Fruit fly (Drosophila melanogaster) whole organism, embryonic: ENCODE measurements around the gene VGlut.

Experiments used
- Bdp1 ChIP-seq: fragments of 200-800 bp; sonication (Bioruptor generic); optimal IDR thresholded peaks from 3 replicates; lab custom pipeline; 2016; ENCODE audit warnings: missing biosample characterization, missing genetic modification characterization
- Bgb ChIP-seq: fragments of 200-800 bp; sonication (Bioruptor generic); IDR thresholded peaks from 2 replicates; pipeline ENCODE4 v1.3.6; 2022; ENCODE audit warnings: missing biosample characterization, missing genetic modification characterization; ENCODE audit not compliant: partially characterized antibody
- CG10147 ChIP-seq: fragments of 200-800 bp; sonication (Bioruptor generic); optimal IDR thresholded peaks from 2 replicates; lab custom pipeline; 2019; ENCODE audit warnings: missing biosample characterization, mild to moderate bottlenecking, missing genetic modification characterization, moderate library complexity
- CG10543 ChIP-seq: fragments of 200-800 bp; sonication (Bioruptor generic); optimal IDR thresholded peaks from 3 replicates; lab custom pipeline; 2017; ENCODE audit warnings: missing biosample characterization, mild to moderate bottlenecking, missing genetic modification characterization, moderate library complexity
- CG11696 ChIP-seq: fragments of 200-800 bp; sonication (Bioruptor generic); IDR thresholded peaks from 2 replicates; pipeline ENCODE4 v1.3.6; 2022; ENCODE audit warnings: missing biosample characterization, missing genetic modification characterization
- CG12155 ChIP-seq: fragments of 200-800 bp; sonication (Bioruptor generic); optimal IDR thresholded peaks from 3 replicates; lab custom pipeline; 2016; ENCODE audit warnings: missing biosample characterization, missing genetic modification characterization
- CG12769 ChIP-seq: fragments of 200-800 bp; sonication (Bioruptor generic); optimal IDR thresholded peaks from 2 replicates; lab custom pipeline; 2019; ENCODE audit warnings: missing biosample characterization, mild to moderate bottlenecking, missing genetic modification characterization, moderate library complexity
- CG13287 ChIP-seq: fragments of 200-800 bp; sonication (Bioruptor generic); IDR thresholded peaks from 2 replicates; pipeline ENCODE4 v1.3.6; 2022; ENCODE audit warnings: missing biosample characterization, missing genetic modification characterization; ENCODE audit not compliant: partially characterized antibody
- CG14710 ChIP-seq: fragments of 200-800 bp; sonication (Bioruptor generic); optimal IDR thresholded peaks from 3 replicates; lab custom pipeline; 2019; ENCODE audit warnings: missing biosample characterization, mild to moderate bottlenecking, missing genetic modification characterization, moderate library complexity
- CG15696 ChIP-seq: fragments of 200-800 bp; sonication (Bioruptor generic); optimal IDR thresholded peaks from 2 replicates; lab custom pipeline; 2019; ENCODE audit warnings: missing biosample characterization, mild to moderate bottlenecking, missing genetic modification characterization, moderate library complexity
- CG16815 ChIP-seq: fragments of 200-800 bp; sonication (Bioruptor generic); optimal IDR thresholded peaks from 3 replicates; lab custom pipeline; 2017; ENCODE audit warnings: missing biosample characterization, mild to moderate bottlenecking, missing genetic modification characterization
- CG17359 ChIP-seq: fragments of 200-800 bp; sonication (Bioruptor generic); optimal IDR thresholded peaks from 3 replicates; lab custom pipeline; 2018; ENCODE audit warnings: missing biosample characterization, mild to moderate bottlenecking, missing genetic modification characterization, moderate library complexity
- CG17802 ChIP-seq: fragments of 200-800 bp; sonication (Bioruptor generic); optimal IDR thresholded peaks from 2 replicates; lab custom pipeline; 2018; ENCODE audit warnings: missing biosample characterization, mild to moderate bottlenecking, missing genetic modification characterization, moderate library complexity
- CG30431 ChIP-seq: fragments of 200-800 bp; sonication (Bioruptor generic); optimal IDR thresholded peaks from 2 replicates; lab custom pipeline; 2017; ENCODE audit warnings: missing biosample characterization, missing genetic modification characterization
- CG32772 ChIP-seq: fragments of 200-800 bp; sonication (Bioruptor generic); IDR thresholded peaks from 2 replicates; pipeline ENCODE4 v1.3.6; 2022; ENCODE audit warnings: missing biosample characterization, missing genetic modification characterization
- CG4424 ChIP-seq: fragments of 200-800 bp; sonication (Bioruptor generic); optimal IDR thresholded peaks from 3 replicates; lab custom pipeline; 2016; ENCODE audit warnings: missing biosample characterization, missing genetic modification characterization
- CG4617 ChIP-seq: fragments of 200-800 bp; sonication (Bioruptor generic); optimal IDR thresholded peaks from 3 replicates; lab custom pipeline; 2016; ENCODE audit warnings: missing biosample characterization, missing genetic modification characterization, borderline replicate concordance
- CG6791 ChIP-seq: fragments of 200-800 bp; sonication (Bioruptor generic); IDR thresholded peaks from 3 replicates; pipeline ENCODE4 v1.3.6; 2022; ENCODE audit warnings: missing biosample characterization, missing genetic modification characterization; ENCODE audit not compliant: partially characterized antibody
- D ChIP-seq, 2 experiments: fragments of 200-800 bp in 1 of 2; fragments of >200 bp in 1 of 2; sonication (Bioruptor generic) in 1 of 2; optimal IDR thresholded peaks; 2 replicates in 1 of 2; 3 replicates in 1 of 2; lab custom pipeline; 2017; ENCODE audit warnings: mild to moderate bottlenecking in 1 of 2, missing biosample characterization in 1 of 2, missing genetic modification characterization in 1 of 2, missing genetic modification reagents in 1 of 2
- Dad ChIP-seq: fragments of 200-800 bp; sonication (Bioruptor generic); optimal IDR thresholded peaks from 3 replicates; lab custom pipeline; 2016; ENCODE audit warnings: missing biosample characterization, missing genetic modification characterization
- GATAe ChIP-seq: fragments of 200-800 bp; sonication (Bioruptor generic); conservative IDR thresholded peaks from 2 replicates; pipeline ENCODE4 v1.3.6; 2022; ENCODE audit warnings: missing biosample characterization, missing genetic modification characterization
- Hr78 ChIP-seq, 2 experiments: fragments of 200-800 bp in 1 of 2; fragments of >200 bp in 1 of 2; sonication (Bioruptor generic) in 1 of 2; optimal IDR thresholded peaks; 2 replicates each; lab custom pipeline; 2017 to 2019; ENCODE audit warnings: missing biosample characterization in 2 of 2, missing genetic modification characterization in 2 of 2, mild to moderate bottlenecking in 1 of 2, moderate library complexity in 1 of 2
- Hsf ChIP-seq: fragments of 200-800 bp; sonication (Bioruptor generic); optimal IDR thresholded peaks from 3 replicates; lab custom pipeline; 2016; ENCODE audit warnings: missing biosample characterization, missing genetic modification characterization
- Mrtf ChIP-seq: fragments of 200-800 bp; sonication (Bioruptor generic); IDR thresholded peaks from 3 replicates; pipeline ENCODE4 v1.3.6; 2022; ENCODE audit warnings: missing biosample characterization, missing genetic modification characterization
- Nf-YB ChIP-seq: fragments of 200-800 bp; sonication (Bioruptor generic); optimal IDR thresholded peaks from 3 replicates; lab custom pipeline; 2019; ENCODE audit warnings: missing biosample characterization, mild to moderate bottlenecking, missing genetic modification characterization, moderate library complexity
- Rx ChIP-seq: fragments of 200-800 bp; sonication (Bioruptor generic); IDR thresholded peaks from 2 replicates; pipeline ENCODE4 v1.3.6; 2022; ENCODE audit warnings: missing biosample characterization, missing genetic modification characterization
- Side ChIP-seq: fragments of 200-800 bp; sonication (Bioruptor generic); optimal IDR thresholded peaks from 2 replicates; lab custom pipeline; 2016; ENCODE audit warnings: missing biosample characterization, missing genetic modification characterization
- Sry-β ChIP-seq: fragments of 200-800 bp; sonication (Bioruptor generic); optimal IDR thresholded peaks from 2 replicates; lab custom pipeline; 2018; ENCODE audit warnings: missing biosample characterization, mild to moderate bottlenecking, missing genetic modification characterization, moderate library complexity
- Xbp1 ChIP-seq: fragments of 200-800 bp; sonication (Bioruptor generic); optimal IDR thresholded peaks from 3 replicates; lab custom pipeline; 2016; ENCODE audit warnings: missing biosample characterization, mild to moderate bottlenecking, missing genetic modification characterization
- cato ChIP-seq: fragments of 200-800 bp; sonication (Bioruptor generic); optimal IDR thresholded peaks from 2 replicates; lab custom pipeline; 2016; ENCODE audit warnings: missing biosample characterization, missing genetic modification characterization, borderline replicate concordance
- chm ChIP-seq: fragments of 200-800 bp; sonication (Bioruptor generic); IDR thresholded peaks from 2 replicates; pipeline ENCODE4 v1.3.6; 2022; ENCODE audit warnings: missing biosample characterization, missing genetic modification characterization
- crc ChIP-seq: fragments of 200-800 bp; sonication (Bioruptor generic); optimal IDR thresholded peaks from 2 replicates; lab custom pipeline; 2016; ENCODE audit warnings: missing biosample characterization, missing genetic modification characterization
- croc ChIP-seq: fragments of 200-800 bp; sonication (Bioruptor generic); conservative IDR thresholded peaks from 3 replicates; pipeline ENCODE4 v1.3.6; 2022; ENCODE audit warnings: missing biosample characterization, missing genetic modification characterization
- dpn ChIP-seq, 2 experiments: fragments of 200-800 bp; sonication (Bioruptor generic); optimal IDR thresholded peaks; 3 replicates each; lab custom pipeline; 2016; ENCODE audit warnings: missing biosample characterization in 2 of 2, missing genetic modification characterization in 2 of 2
- fd3F ChIP-seq: fragments of 200-800 bp; sonication (Bioruptor generic); optimal IDR thresholded peaks from 2 replicates; lab custom pipeline; 2018; ENCODE audit warnings: missing biosample characterization, mild to moderate bottlenecking, missing genetic modification characterization, moderate library complexity
- gfzf ChIP-seq: fragments of 200-800 bp; sonication (Bioruptor generic); optimal IDR thresholded peaks from 2 replicates; lab custom pipeline; 2016; ENCODE audit warnings: missing biosample characterization, mild to moderate bottlenecking, missing genetic modification characterization, moderate library complexity
- grau ChIP-seq: fragments of 200-800 bp; optimal IDR thresholded peaks from 3 replicates; lab custom pipeline; 2019; ENCODE audit warnings: missing biosample characterization, mild to moderate bottlenecking, missing genetic modification characterization, moderate library complexity
- hkb ChIP-seq, 2 experiments: fragments of 200-800 bp in 1 of 2; fragments of >200 bp in 1 of 2; sonication (Bioruptor generic) in 1 of 2; IDR thresholded peaks in 1 of 2; optimal IDR thresholded peaks in 1 of 2; 2 replicates each; pipeline versions ENCODE4 v1.3.6 to Lab custom; 2017 to 2022; ENCODE audit warnings: missing biosample characterization in 1 of 2, missing genetic modification characterization in 1 of 2
- jing ChIP-seq: fragments of 200-800 bp; sonication (Bioruptor generic); optimal IDR thresholded peaks from 2 replicates; lab custom pipeline; 2018; ENCODE audit warnings: missing biosample characterization, mild to moderate bottlenecking, missing genetic modification characterization
- org-1 ChIP-seq: fragments of 200-800 bp; sonication (Bioruptor generic); optimal IDR thresholded peaks from 2 replicates; lab custom pipeline; 2017; ENCODE audit warnings: missing biosample characterization, missing genetic modification characterization
- p53 ChIP-seq: fragments of 200-800 bp; sonication (Bioruptor generic); optimal IDR thresholded peaks from 2 replicates; lab custom pipeline; 2016; ENCODE audit warnings: missing biosample characterization, missing genetic modification characterization
- pfk ChIP-seq: fragments of 200-800 bp; sonication (Bioruptor generic); optimal IDR thresholded peaks from 2 replicates; lab custom pipeline; 2018; ENCODE audit warnings: missing biosample characterization, mild to moderate bottlenecking, missing genetic modification characterization, moderate library complexity
- pum ChIP-seq: fragments of 200-800 bp; sonication (Bioruptor generic); optimal IDR thresholded peaks from 2 replicates; lab custom pipeline; 2016; ENCODE audit warnings: missing biosample characterization, missing genetic modification characterization
- vnd ChIP-seq: fragments of 200-800 bp; sonication (Bioruptor generic); IDR thresholded peaks from 3 replicates; pipeline ENCODE4 v1.3.6; 2022; ENCODE audit warnings: missing biosample characterization, missing genetic modification characterization; ENCODE audit not compliant: partially characterized antibody
- zen ChIP-seq: fragments of 200-800 bp; sonication (Bioruptor generic); optimal IDR thresholded peaks from 3 replicates; lab custom pipeline; 2018; ENCODE audit warnings: missing biosample characterization, mild to moderate bottlenecking, missing genetic modification characterization, moderate library complexity

VGlut gene

dm6 chr2L:2373818-2374746 lies 26.0 kb upstream of the VGlut start, which contains the start of the genes CG3609 and CG15390 (continued):
- TF ChIP-seq hkb (optimal IDR thresholded peaks at IDR 0.05; lab: Kevin White, UChicago) (no peak), hkb (GFP tag; IDR thresholded peaks at IDR 0.05; lab: Robert Waterston, UW) (peak; percentile 68), Hr78 (GFP tag; optimal IDR thresholded peaks at IDR 0.05; lab: Kevin White, UChicago) (peak in 1 of 2 experiments; percentile 39), CG12769 (tag; lab: Kevin White, UChicago) (peak; percentile 94), CG13287 (peak; percentile 57), Rx (GFP tag; lab: Robert Waterston, UW) (peak; percentile 71), GATAe (GFP tag; lab: Robert Waterston, UW) (no peak; the same call in 1 of the 2 replicates), gfzf (GFP tag; lab: Kevin White, UChicago) (peak; percentile 30), CG4617 (GFP tag; lab: Kevin White, UChicago) (peak; percentile 85), jing (no peak), CG10147 (GFP tag; lab: Kevin White, UChicago) (peak; percentile 69), chm (GFP tag; lab: Robert Waterston, UW) (peak; percentile 90), CG10543 (peak; percentile 90), CG32772 (GFP tag; lab: Robert Waterston, UW) (peak; percentile 77), pum (GFP tag; lab: Kevin White, UChicago) (peak; percentile 73), croc (GFP tag; lab: Robert Waterston, UW) (no peak), pfk (GFP tag; lab: Kevin White, UChicago) (peak; percentile 41), Hsf (GFP tag; lab: Kevin White, UChicago) (peak; percentile 89), CG16815 (GFP tag; lab: Kevin White, UChicago) (peak; percentile 48), CG30431 (peak; percentile 14), zen (tag; lab: Kevin White, UChicago) (peak; percentile 75), Dad (peak; percentile 85), CG11696 (GFP tag; lab: Robert Waterston, UW) (peak; percentile 42; the same call in 1 of the 2 replicates), grau (tag; lab: Kevin White, UChicago) (peak; percentile 74), CG15696 (tag; lab: Kevin White, UChicago) (peak; percentile 61), cato (GFP tag; lab: Kevin White, UChicago) (peak; percentile 41), dpn (GFP tag; optimal IDR thresholded peaks at IDR 0.05; lab: Kevin White, UChicago) (peak; percentile 88 to 92), CG14710 (tag; lab: Kevin White, UChicago) (peak; percentile 52), crc (peak; percentile 79), p53 (GFP tag; lab: Kevin White, UChicago) (peak; percentile 58), CG6791 (GFP tag; lab: Robert Waterston, UW) (peak; percentile 39; the same call in 1 of the 3 replicates), Mrtf (GFP tag; lab: Robert Waterston, UW) (peak; percentile 82; the same call in 2 of the 3 replicates), Bdp1 (peak; percentile 51), Bgb (peak; percentile 17; the same call in 1 of the 2 replicates), CG4424 (GFP tag; lab: Kevin White, UChicago) (peak; percentile 56), Nf-YB (GFP tag; lab: Kevin White, UChicago) (peak; percentile 31), CG12155 (GFP tag; lab: Kevin White, UChicago) (peak; percentile 86), vnd (no peak), fd3F (GFP tag; lab: Kevin White, UChicago) (peak; percentile 55), Sry-β (GFP tag; lab: Kevin White, UChicago) (peak; percentile 33), CG17802 (tag; lab: Kevin White, UChicago) (peak; percentile 18), Xbp1 (GFP tag; lab: Kevin White, UChicago) (peak; percentile 88), CG17359 (tag; lab: Kevin White, UChicago) (peak; percentile 62), D (optimal IDR thresholded peaks at IDR 0.05; lab: Kevin White, UChicago) (no peak), D (GFP tag; optimal IDR thresholded peaks at IDR 0.05; lab: Kevin White, UChicago) (peak; percentile 2), org-1 (peak; percentile 59), Side (peak; percentile 85)
